Worm (Caenorhabditis elegans) whole organism, midembryonic: ENCODE data around the gene grsp-2.

ENCODE experiments used
- T22C8.4 ChIP-seq: fragments of 200-800 bp; sonication (Bioruptor generic); IDR thresholded peaks from 2 replicates; pipeline ENCODE4 v1.3.6; 2022; ENCODE audit warnings: missing genetic modification characterization, missing compliant biosample characterization
- klf-2 ChIP-seq: fragments of 200-800 bp; sonication (Bioruptor generic); conservative IDR thresholded peaks from 2 replicates; pipeline ENCODE4 v1.3.6; 2022; ENCODE audit warnings: missing genetic modification reagents, missing genetic modification characterization, missing compliant biosample characterization
- ref-1 ChIP-seq: fragments of 200-800 bp; sonication (Bioruptor generic); conservative IDR thresholded peaks from 2 replicates; pipeline ENCODE4 v1.3.6; 2022; ENCODE audit warnings: missing genetic modification reagents, missing genetic modification characterization, missing compliant biosample characterization
- tab-1 ChIP-seq: fragments of 200-800 bp; sonication (Bioruptor generic); IDR thresholded peaks from 2 replicates; pipeline ENCODE4 v1.3.6; 2022; ENCODE audit warnings: missing genetic modification characterization, missing compliant biosample characterization

DNA sequence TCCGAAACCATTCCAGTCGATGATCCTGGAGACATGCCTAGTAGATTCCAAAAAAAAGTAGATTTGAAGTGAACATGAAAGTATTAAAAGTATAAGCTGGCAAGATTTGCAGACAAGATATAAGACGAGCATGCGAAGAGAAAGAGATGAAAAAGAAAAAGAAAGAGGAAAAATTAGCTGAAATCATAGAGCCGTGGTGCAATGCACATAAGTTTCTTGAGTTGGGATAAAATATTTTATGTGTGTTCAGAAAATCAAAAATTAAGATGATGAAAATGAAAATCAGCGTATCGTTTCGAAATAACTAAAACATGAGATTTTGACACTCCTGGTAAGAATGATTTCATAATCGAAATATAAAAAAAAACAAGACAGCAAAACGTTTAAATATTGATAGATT lies 28.3 kb downstream of the grsp-2 start, which contains the start of gene T11B7.2:
- TF ChIP-seq tab-1 (GFP tag; lab: Robert Waterston, UW) = no peak
- TF ChIP-seq klf-2 (GFP tag; lab: Robert Waterston, UW) = no peak
- TF ChIP-seq ref-1 (GFP tag; lab: Robert Waterston, UW) = no peak
- no peak for TF ChIP-seq T22C8.4 (GFP tag; lab: Robert Waterston, UW)
